Worm (Caenorhabditis elegans) whole organism, young adult: ENCODE data around the gene act-1.

Experiments
- akir-1 ChIP-seq: fragments of 200-800 bp; sonication (Bioruptor generic); optimal IDR thresholded peaks from 2 replicates; lab custom pipeline; 2018; ENCODE audit warnings: mild to moderate bottlenecking, missing genetic modification characterization, moderate library complexity, missing compliant biosample characterization
- atf-7 ChIP-seq: sonication (generic microtip); optimal IDR thresholded peaks from 2 replicates; lab custom pipeline; 2017; ENCODE audit warnings: mild to moderate bottlenecking, missing genetic modification characterization, missing compliant biosample characterization
- lsy-27 ChIP-seq: sonication (generic microtip); optimal IDR thresholded peaks from 2 replicates; lab custom pipeline; 2017; ENCODE audit warnings: missing genetic modification characterization, mild to moderate bottlenecking, missing compliant biosample characterization, antibody characterized with exemption, missing genotype, borderline replicate concordance; ENCODE audit not compliant: insufficient read depth
- mcd-1 ChIP-seq: fragments of 200-800 bp; sonication (Bioruptor generic); IDR thresholded peaks from 2 replicates; pipeline ENCODE4 v1.3.6; 2022; ENCODE audit warnings: missing genetic modification reagents, missing genetic modification characterization, missing compliant biosample characterization
- ztf-28 ChIP-seq: fragments of 200-800 bp; sonication (Bioruptor generic); IDR thresholded peaks from 2 replicates; pipeline ENCODE4 v1.3.6; 2022; ENCODE audit warnings: missing genetic modification reagents, missing genetic modification characterization, missing compliant biosample characterization

ce11 chrV:11033241-11033640 lies 47.6 kb upstream of the act-1 start:
- TF ChIP-seq atf-7 (tag; lab: Kevin White, UChicago) (no peak), ztf-28 (no peak), mcd-1 (GFP tag; lab: Robert Waterston, UW) (no peak), lsy-27 (tag; lab: Kevin White, UChicago) (no peak), akir-1 (GFP tag; lab: Kevin White, UChicago) (no peak)
